Worm (Caenorhabditis elegans) whole organism, L1 larva: ENCODE measurements around the gene ZK616.65.
A peak's percentile ranks its signal among the peaks of the same experiment; 100 is the strongest.

Experiments used
- C04F5.9 ChIP-seq: sonication (generic microtip); optimal IDR thresholded peaks from 2 replicates; lab custom pipeline; 2016; ENCODE audit warnings: missing genetic modification characterization, missing compliant biosample characterization
- C34B4.2 ChIP-seq: sonication (generic microtip); optimal IDR thresholded peaks from 2 replicates; lab custom pipeline; 2017; ENCODE audit warnings: mild to moderate bottlenecking, missing genetic modification characterization, missing compliant biosample characterization
- F16B12.6 ChIP-seq: fragments of 150-350 bp; optimal IDR thresholded peaks from 2 replicates; lab custom pipeline; 2014; ENCODE audit warnings: missing biosample characterization, missing genetic modification characterization
- aha-1 ChIP-seq: fragments of 150-350 bp; optimal IDR thresholded peaks from 2 replicates; lab custom pipeline; 2014; ENCODE audit warnings: missing biosample characterization, missing genetic modification characterization
- ama-1 ChIP-seq: fragments of 150-350 bp; optimal IDR thresholded peaks from 2 replicates; lab custom pipeline; 2014
- blmp-1 ChIP-seq: fragments of 150-350 bp; optimal IDR thresholded peaks from 2 replicates; lab custom pipeline; 2014; ENCODE audit warnings: missing biosample characterization, missing genetic modification characterization
- ceh-8 ChIP-seq: fragments of 200-800 bp; sonication (Bioruptor generic); optimal IDR thresholded peaks from 2 replicates; lab custom pipeline; 2018; ENCODE audit warnings: mild to moderate bottlenecking, missing genetic modification characterization, moderate library complexity, missing compliant biosample characterization
- dsc-1 ChIP-seq: sonication (generic microtip); optimal IDR thresholded peaks from 2 replicates; lab custom pipeline; 2016; ENCODE audit warnings: mild to moderate bottlenecking, missing genetic modification characterization, missing compliant biosample characterization
- efl-1 ChIP-seq, 4 experiments: fragments of 150-350 bp; optimal IDR thresholded peaks in 3 of 4; peaks in 1 of 4; 1 replicate in 1 of 4; 2 replicates in 3 of 4; lab custom pipeline; 2014; ENCODE audit warnings: missing biosample characterization in 2 of 4, missing genetic modification characterization in 2 of 4, missing genetic modification reagents in 2 of 4
- elt-2 ChIP-seq: sonication (generic microtip); optimal IDR thresholded peaks from 2 replicates; lab custom pipeline; 2016; ENCODE audit warnings: missing genetic modification characterization, mild to moderate bottlenecking, inconsistent platforms, missing compliant biosample characterization, missing genetic modification reagents
- elt-3 ChIP-seq, 6 experiments: fragments of 150-350 bp in 1 of 6; sonication (generic microtip); optimal IDR thresholded peaks; 2 replicates each; lab custom pipeline; 2017 to 2018; ENCODE audit warnings: missing biosample characterization in 6 of 6, missing genetic modification characterization in 6 of 6, inconsistent platforms in 1 of 6
- fos-1 ChIP-seq: fragments of 150-350 bp; optimal IDR thresholded peaks from 2 replicates; lab custom pipeline; 2014; ENCODE audit warnings: missing biosample characterization, missing genetic modification characterization
- grh-1 ChIP-seq: fragments of 200-800 bp; sonication (Bioruptor generic); IDR thresholded peaks from 2 replicates; pipeline ENCODE4 v1.3.6; 2022; ENCODE audit warnings: missing genetic modification reagents, missing genetic modification characterization, missing compliant biosample characterization
- hlh-17 ChIP-seq: fragments of 200-800 bp; sonication (Bioruptor generic); optimal IDR thresholded peaks from 2 replicates; lab custom pipeline; 2018; ENCODE audit warnings: missing genetic modification characterization, mild to moderate bottlenecking, missing compliant biosample characterization, moderate library complexity, borderline replicate concordance
- hpl-2 ChIP-seq: fragments of 150-350 bp; optimal IDR thresholded peaks from 2 replicates; lab custom pipeline; 2014; ENCODE audit warnings: missing biosample characterization, missing genetic modification reagents, missing genetic modification characterization
- irx-1 ChIP-seq: sonication (generic microtip); optimal IDR thresholded peaks from 2 replicates; lab custom pipeline; 2016; ENCODE audit warnings: missing genetic modification characterization, missing compliant biosample characterization
- isw-1 ChIP-seq: fragments of 200-800 bp; sonication (Bioruptor generic); IDR thresholded peaks from 2 replicates; pipeline ENCODE4 v1.3.6; 2022; ENCODE audit warnings: missing genetic modification characterization, missing compliant biosample characterization
- lin-13 ChIP-seq: fragments of 150-350 bp; optimal IDR thresholded peaks from 2 replicates; lab custom pipeline; 2014; ENCODE audit warnings: missing biosample characterization, missing genetic modification reagents, missing genetic modification characterization
- lin-14 ChIP-seq: fragments of 200-800 bp; sonication (Bioruptor generic); optimal IDR thresholded peaks from 2 replicates; lab custom pipeline; 2018; ENCODE audit warnings: mild to moderate bottlenecking, missing genetic modification characterization, moderate library complexity, missing compliant biosample characterization
- lin-35 ChIP-seq, 2 experiments: fragments of 150-350 bp; optimal IDR thresholded peaks; 2 replicates each; lab custom pipeline; 2014; ENCODE audit warnings: missing biosample characterization in 2 of 2, missing genetic modification characterization in 2 of 2, missing genetic modification reagents in 2 of 2
- lsy-2 ChIP-seq, 2 experiments: fragments of 150-350 bp; optimal IDR thresholded peaks; 2 replicates each; lab custom pipeline; 2014; ENCODE audit warnings: missing biosample characterization in 2 of 2, missing genetic modification characterization in 2 of 2
- mep-1 ChIP-seq: fragments of 150-350 bp; optimal IDR thresholded peaks from 2 replicates; lab custom pipeline; 2014; ENCODE audit warnings: missing biosample characterization, missing genetic modification characterization
- nhr-12 ChIP-seq: sonication (generic microtip); optimal IDR thresholded peaks from 2 replicates; lab custom pipeline; 2017; ENCODE audit warnings: missing biosample characterization, missing genetic modification characterization
- nhr-20 ChIP-seq: sonication (generic microtip); optimal IDR thresholded peaks from 2 replicates; lab custom pipeline; 2016; ENCODE audit warnings: mild to moderate bottlenecking, missing genetic modification characterization, missing compliant biosample characterization
- nhr-237 ChIP-seq: fragments of 150-350 bp; optimal IDR thresholded peaks from 2 replicates; lab custom pipeline; 2014; ENCODE audit warnings: missing biosample characterization, missing genetic modification characterization
- nhr-28 ChIP-seq: fragments of 150-350 bp; optimal IDR thresholded peaks from 2 replicates; lab custom pipeline; 2014; ENCODE audit warnings: missing biosample characterization, missing genetic modification characterization
- nhr-47 ChIP-seq: sonication (generic microtip); optimal IDR thresholded peaks from 2 replicates; lab custom pipeline; 2016; ENCODE audit warnings: mild to moderate bottlenecking, missing genetic modification characterization, moderate library complexity, missing compliant biosample characterization
- nhr-71 ChIP-seq: sonication (generic microtip); optimal IDR thresholded peaks from 2 replicates; lab custom pipeline; 2016; ENCODE audit warnings: mild to moderate bottlenecking, missing genetic modification characterization, moderate library complexity, missing compliant biosample characterization
- nhr-77 ChIP-seq: fragments of 150-350 bp; optimal IDR thresholded peaks from 2 replicates; lab custom pipeline; 2014; ENCODE audit warnings: missing biosample characterization, missing genetic modification characterization
- nhr-84 ChIP-seq: sonication (generic microtip); optimal IDR thresholded peaks from 2 replicates; lab custom pipeline; 2017; ENCODE audit warnings: missing biosample characterization, missing genetic modification characterization
- nhr-85 ChIP-seq: sonication (generic microtip); peaks from one replicate; lab custom pipeline; 2016; ENCODE audit warnings: missing genetic modification characterization, inconsistent platforms, missing compliant biosample characterization
- nhr-90 ChIP-seq: sonication (generic microtip); optimal IDR thresholded peaks from 2 replicates; lab custom pipeline; 2016; ENCODE audit warnings: mild to moderate bottlenecking, missing genetic modification characterization, missing compliant biosample characterization; ENCODE audit not compliant: poor library complexity
- pag-3 ChIP-seq: sonication (generic microtip); optimal IDR thresholded peaks from 2 replicates; lab custom pipeline; 2017; ENCODE audit warnings: missing genetic modification characterization, mild to moderate bottlenecking, missing compliant biosample characterization, antibody characterized with exemption, borderline replicate concordance; ENCODE audit not compliant: insufficient read depth
- pqm-1 ChIP-seq: sonication (generic microtip); optimal IDR thresholded peaks from 3 replicates; lab custom pipeline; 2017; ENCODE audit warnings: missing biosample characterization, missing genetic modification characterization
- rnt-1 ChIP-seq: sonication (generic microtip); optimal IDR thresholded peaks from 2 replicates; lab custom pipeline; 2016; ENCODE audit warnings: mild to moderate bottlenecking, missing genetic modification characterization, moderate library complexity, missing compliant biosample characterization
- skn-1 ChIP-seq: fragments of 150-350 bp; optimal IDR thresholded peaks from 2 replicates; lab custom pipeline; 2014; ENCODE audit warnings: missing biosample characterization, missing genetic modification characterization
- snpc-4 ChIP-seq: fragments of 150-350 bp; optimal IDR thresholded peaks from 2 replicates; lab custom pipeline; 2014; ENCODE audit warnings: missing biosample characterization, missing genetic modification characterization
- snu-23 ChIP-seq: sonication (generic microtip); optimal IDR thresholded peaks from 2 replicates; lab custom pipeline; 2016; ENCODE audit warnings: missing genetic modification characterization, missing compliant biosample characterization
- sptf-1 ChIP-seq: fragments of 150-350 bp; optimal IDR thresholded peaks from 2 replicates; lab custom pipeline; 2014; ENCODE audit warnings: missing biosample characterization, missing genetic modification characterization
- sup-37 ChIP-seq: fragments of 200-800 bp; sonication (Bioruptor generic); optimal IDR thresholded peaks from 2 replicates; lab custom pipeline; 2018; ENCODE audit warnings: mild to moderate bottlenecking, missing genetic modification characterization, missing compliant biosample characterization
- tbx-2 ChIP-seq: sonication (generic microtip); optimal IDR thresholded peaks from 2 replicates; lab custom pipeline; 2016; ENCODE audit warnings: missing genetic modification characterization, missing compliant biosample characterization
- tlp-1 ChIP-seq: fragments of 150-350 bp; optimal IDR thresholded peaks from 2 replicates; lab custom pipeline; 2014; ENCODE audit warnings: missing biosample characterization, missing genetic modification characterization
- unc-130 ChIP-seq: fragments of 150-350 bp; optimal IDR thresholded peaks from 2 replicates; lab custom pipeline; 2017; ENCODE audit warnings: missing biosample characterization, missing genetic modification characterization, inconsistent platforms
- unc-86 ChIP-seq: sonication (generic microtip); optimal IDR thresholded peaks from 2 replicates; lab custom pipeline; 2016; ENCODE audit warnings: missing genetic modification characterization, missing compliant biosample characterization
- vab-15 ChIP-seq: sonication (generic microtip); optimal IDR thresholded peaks from 2 replicates; lab custom pipeline; 2017; ENCODE audit warnings: missing genotype, mild to moderate bottlenecking, missing genetic modification characterization, missing compliant biosample characterization
- xbp-1 ChIP-seq: sonication (generic microtip); optimal IDR thresholded peaks from 2 replicates; lab custom pipeline; 2016; ENCODE audit warnings: missing genetic modification characterization, missing compliant biosample characterization
- zag-1 ChIP-seq: fragments of 150-350 bp; optimal IDR thresholded peaks from 2 replicates; lab custom pipeline; 2014; ENCODE audit warnings: missing biosample characterization, missing genetic modification characterization
- ztf-11 ChIP-seq, 2 experiments: sonication (generic microtip); optimal IDR thresholded peaks; 2 replicates each; lab custom pipeline; 2016 to 2017; ENCODE audit warnings: missing genetic modification characterization in 2 of 2, missing biosample characterization in 1 of 2, missing compliant biosample characterization in 1 of 2

The ZK616.65 gene

DNA sequence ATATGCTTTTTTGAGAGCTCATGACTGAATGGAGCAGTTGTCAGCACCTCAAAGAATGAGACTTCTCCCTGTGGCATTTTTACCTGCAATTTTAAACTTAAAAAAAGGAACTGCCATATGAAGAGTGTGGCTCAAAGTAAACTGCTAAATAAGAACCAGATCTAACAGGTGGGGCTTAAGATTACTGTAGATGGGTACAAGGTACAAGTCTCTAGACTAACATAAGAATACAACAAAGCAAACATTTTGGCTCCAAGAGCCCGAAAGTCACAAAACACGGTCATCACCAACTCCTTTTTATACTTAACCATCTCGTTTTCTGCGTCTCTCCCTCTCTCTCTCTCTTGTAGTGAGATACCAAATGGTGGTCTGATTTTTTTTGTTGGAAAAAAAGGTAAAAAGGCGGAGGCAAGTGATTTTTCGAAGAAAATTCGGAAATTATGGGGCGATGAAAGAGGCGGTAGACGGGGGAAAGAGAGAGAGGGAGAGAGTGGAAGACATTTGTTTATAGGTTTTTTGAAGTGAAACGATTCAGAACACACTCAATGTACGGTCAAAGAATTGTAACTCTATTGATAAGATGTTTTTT is 22.4 kb downstream of the ZK616.65 start, which contains the start of gene elo-6:
TSS of gene elo-6 (minus strand) at position 83 of the 589 bp plus-strand sequence.
- TF ChIP-seq C34B4.2 (tag; lab: Kevin White, UChicago): no peak
- TF ChIP-seq tbx-2 (tag; lab: Kevin White, UChicago): peak; percentile 1
- TF ChIP-seq nhr-84 (tag; lab: Kevin White, UChicago): no peak
- TF ChIP-seq sup-37 (GFP tag; lab: Kevin White, UChicago): no peak
- TF ChIP-seq elt-3 (tag; optimal IDR thresholded peaks at IDR 0.05; lab: Kevin White, UChicago): no peak
- TF ChIP-seq dsc-1: no peak
- no peak for TF ChIP-seq rnt-1
- no peak for TF ChIP-seq ceh-8 (GFP tag; lab: Kevin White, UChicago)
- no peak for TF ChIP-seq unc-130
- TF ChIP-seq grh-1 (GFP tag; lab: Robert Waterston, UW): no peak
- TF ChIP-seq snu-23 (GFP tag; lab: Kevin White, UChicago): peak; percentile 33
- TF ChIP-seq nhr-28: no peak
- TF ChIP-seq tlp-1 (tag; lab: Kevin White, UChicago): no peak
- peak; percentile 84 for TF ChIP-seq nhr-85 (tag; lab: Kevin White, UChicago)
- TF ChIP-seq C04F5.9 (tag; lab: Kevin White, UChicago): no peak
- TF ChIP-seq pqm-1 (tag; lab: Kevin White, UChicago): no peak
- no peak for TF ChIP-seq nhr-237
- no peak for TF ChIP-seq unc-86
- TF ChIP-seq nhr-77 (tag; lab: Kevin White, UChicago): peak; percentile 43
- peak; percentile 45 for TF ChIP-seq nhr-20 (tag; lab: Kevin White, UChicago)
- no peak for TF ChIP-seq nhr-47 (tag; lab: Kevin White, UChicago)
- peak; percentile 79 for TF ChIP-seq lin-14
- no peak for TF ChIP-seq nhr-12
- TF ChIP-seq hlh-17 (GFP tag; lab: Kevin White, UChicago): no peak
- TF ChIP-seq lin-13 (GFP tag; lab: Kevin White, UChicago): no peak
- peak; percentile 18 for TF ChIP-seq nhr-90
- TF ChIP-seq blmp-1 (tag; lab: Kevin White, UChicago): peak; percentile 32
- peak; percentile 58 for TF ChIP-seq nhr-71
- TF ChIP-seq sptf-1: no peak
- no peak for TF ChIP-seq F16B12.6 (tag; lab: Kevin White, UChicago)
- TF ChIP-seq pag-3: no peak
- peak in 1 of 2 experiments; percentile 32 for TF ChIP-seq lsy-2 (tag; optimal IDR thresholded peaks at IDR 0.05; lab: Kevin White, UChicago)
- peak in 1 of 2 experiments; percentile 46 for TF ChIP-seq lin-35 (GFP tag; optimal IDR thresholded peaks at IDR 0.05; lab: Kevin White, UChicago)
- no peak for TF ChIP-seq skn-1
- TF ChIP-seq fos-1 (tag; lab: Kevin White, UChicago): no peak
- TF ChIP-seq efl-1 (optimal IDR thresholded peaks at IDR 0.05; lab: Kevin White, UChicago): peak in 1 of 2 experiments; percentile 4
- peak in 1 of 2 experiments; percentile 48 for TF ChIP-seq efl-1 (GFP tag; optimal IDR thresholded peaks at IDR 0.05 in 1 of 2; lab: Kevin White, UChicago)
- no peak for TF ChIP-seq irx-1 (tag; lab: Kevin White, UChicago)
- TF ChIP-seq isw-1 (GFP tag; lab: Robert Waterston, UW): no peak
- peak; percentile 40 for TF ChIP-seq mep-1 (tag; lab: Kevin White, UChicago)
- no peak for TF ChIP-seq ztf-11 (tag; optimal IDR thresholded peaks at IDR 0.05; lab: Kevin White, UChicago)
- no peak for TF ChIP-seq zag-1 (tag; lab: Kevin White, UChicago)
- TF ChIP-seq elt-2 (tag; lab: Kevin White, UChicago): peak; percentile 59
- no peak for TF ChIP-seq hpl-2 (GFP tag; lab: Kevin White, UChicago)
- peak; percentile 2 for TF ChIP-seq xbp-1
- no peak for TF ChIP-seq ama-1 (lab: Kevin White, UChicago)
- no peak for TF ChIP-seq aha-1
- TF ChIP-seq vab-15 (tag; lab: Kevin White, UChicago): no peak
- TF ChIP-seq snpc-4 (tag; lab: Kevin White, UChicago): no peak
